Worm (Caenorhabditis elegans) whole organism, L2 larva: ENCODE results near the gene sri-4.

Experiments used
- C34F6.9 ChIP-seq: fragments of 150-350 bp; optimal IDR thresholded peaks from 2 replicates; lab custom pipeline; 2014; ENCODE audit warnings: missing biosample characterization, missing genetic modification characterization
- F13H6.1 ChIP-seq: sonication (generic microtip); optimal IDR thresholded peaks from 2 replicates; lab custom pipeline; 2016; ENCODE audit warnings: missing genetic modification characterization, missing compliant biosample characterization
- Y55F3AM.14 ChIP-seq: fragments of 200-800 bp; sonication (Bioruptor generic); optimal IDR thresholded peaks from 2 replicates; lab custom pipeline; 2018; ENCODE audit warnings: mild to moderate bottlenecking, missing genetic modification characterization, missing compliant biosample characterization
- ZK546.5 ChIP-seq: sonication (generic microtip); optimal IDR thresholded peaks from 2 replicates; lab custom pipeline; 2017; ENCODE audit warnings: missing biosample characterization, missing genetic modification characterization
- alr-1 ChIP-seq: fragments of 150-350 bp; optimal IDR thresholded peaks from 2 replicates; lab custom pipeline; 2014; ENCODE audit warnings: missing biosample characterization, missing genetic modification characterization
- aly-2 ChIP-seq: fragments of 150-350 bp; optimal IDR thresholded peaks from 2 replicates; lab custom pipeline; 2014; ENCODE audit warnings: missing biosample characterization, missing genetic modification characterization
- ama-1 ChIP-seq: fragments of 150-350 bp; optimal IDR thresholded peaks from 2 replicates; lab custom pipeline; 2018; ENCODE audit warnings: inconsistent platforms
- blmp-1 ChIP-seq: sonication (generic microtip); optimal IDR thresholded peaks from 2 replicates; lab custom pipeline; 2017; ENCODE audit warnings: missing genetic modification characterization, mild to moderate bottlenecking, missing compliant biosample characterization, antibody characterized with exemption, moderate library complexity; ENCODE audit not compliant: insufficient read depth
- ceh-16 ChIP-seq: fragments of 150-350 bp; optimal IDR thresholded peaks from 2 replicates; lab custom pipeline; 2014; ENCODE audit warnings: missing biosample characterization, missing genetic modification characterization
- ceh-82 ChIP-seq: fragments of 150-350 bp; optimal IDR thresholded peaks from 2 replicates; lab custom pipeline; 2014; ENCODE audit warnings: missing biosample characterization, missing genetic modification characterization
- crh-2 ChIP-seq: sonication (generic microtip); optimal IDR thresholded peaks from 2 replicates; lab custom pipeline; 2017; ENCODE audit warnings: missing biosample characterization, missing genetic modification characterization
- dmd-4 ChIP-seq: sonication (generic microtip); optimal IDR thresholded peaks from 2 replicates; lab custom pipeline; 2017; ENCODE audit warnings: missing biosample characterization, missing genetic modification characterization
- egl-27 ChIP-seq: sonication (generic microtip); optimal IDR thresholded peaks from 3 replicates; lab custom pipeline; 2017; ENCODE audit warnings: missing biosample characterization, missing genetic modification reagents, missing genetic modification characterization
- elt-1 ChIP-seq: fragments of 150-350 bp; optimal IDR thresholded peaks from 2 replicates; lab custom pipeline; 2014; ENCODE audit warnings: missing biosample characterization, missing genetic modification characterization
- elt-3 ChIP-seq: sonication (generic microtip); optimal IDR thresholded peaks from 2 replicates; lab custom pipeline; 2017; ENCODE audit warnings: missing biosample characterization, missing genetic modification characterization
- fos-1 ChIP-seq: fragments of 150-350 bp; optimal IDR thresholded peaks from 2 replicates; lab custom pipeline; 2014; ENCODE audit warnings: missing biosample characterization, missing genetic modification characterization
- gmeb-1 ChIP-seq: fragments of 150-350 bp; optimal IDR thresholded peaks from 2 replicates; lab custom pipeline; 2014; ENCODE audit warnings: missing biosample characterization, missing genetic modification characterization
- lin-11 ChIP-seq: fragments of 150-350 bp; sonication (generic microtip); optimal IDR thresholded peaks from 2 replicates; lab custom pipeline; 2014; ENCODE audit warnings: missing biosample characterization, missing genetic modification characterization, inconsistent platforms, mixed read lengths
- lin-13 ChIP-seq: fragments of 150-350 bp; optimal IDR thresholded peaks from 2 replicates; lab custom pipeline; 2014; ENCODE audit warnings: missing biosample characterization, missing genetic modification reagents, missing genetic modification characterization
- lin-39 ChIP-seq: fragments of 150-350 bp; optimal IDR thresholded peaks from 2 replicates; lab custom pipeline; 2014; ENCODE audit warnings: missing biosample characterization, missing genetic modification reagents, missing genetic modification characterization
- lsy-2 ChIP-seq, 2 experiments: fragments of 150-350 bp in 1 of 2; sonication (generic microtip) in 1 of 2; optimal IDR thresholded peaks; 2 replicates each; lab custom pipeline; 2014 to 2017; ENCODE audit warnings: missing biosample characterization in 2 of 2, missing genetic modification characterization in 2 of 2
- mab-5 ChIP-seq: fragments of 150-350 bp; optimal IDR thresholded peaks from 2 replicates; lab custom pipeline; 2014; ENCODE audit warnings: missing biosample characterization, missing genetic modification characterization
- mbf-1 ChIP-seq: sonication (generic microtip); optimal IDR thresholded peaks from 2 replicates; lab custom pipeline; 2017; ENCODE audit warnings: missing biosample characterization, missing genetic modification characterization
- nhr-10 ChIP-seq: sonication (generic microtip); optimal IDR thresholded peaks from 2 replicates; lab custom pipeline; 2017; ENCODE audit warnings: missing biosample characterization, missing genetic modification characterization
- nhr-11 ChIP-seq: fragments of 150-350 bp; optimal IDR thresholded peaks from 2 replicates; lab custom pipeline; 2014; ENCODE audit warnings: missing biosample characterization, missing genetic modification characterization
- nhr-12 ChIP-seq: fragments of 150-350 bp; optimal IDR thresholded peaks from 2 replicates; lab custom pipeline; 2014; ENCODE audit warnings: missing biosample characterization, missing genetic modification characterization
- nhr-129 ChIP-seq: fragments of 150-350 bp; optimal IDR thresholded peaks from 2 replicates; lab custom pipeline; 2014; ENCODE audit warnings: missing biosample characterization, missing genetic modification characterization
- nhr-21 ChIP-seq: fragments of 150-350 bp; optimal IDR thresholded peaks from 2 replicates; lab custom pipeline; 2014; ENCODE audit warnings: missing biosample characterization, missing genetic modification characterization
- nhr-23 ChIP-seq: fragments of 150-350 bp; optimal IDR thresholded peaks from 2 replicates; lab custom pipeline; 2014; ENCODE audit warnings: missing biosample characterization, missing genetic modification reagents, missing genetic modification characterization
- nhr-237 ChIP-seq: fragments of 150-350 bp; optimal IDR thresholded peaks from 2 replicates; lab custom pipeline; 2014; ENCODE audit warnings: missing biosample characterization, missing genetic modification characterization
- nhr-25 ChIP-seq: fragments of 150-350 bp; sonication (generic microtip); optimal IDR thresholded peaks from 3 replicates; lab custom pipeline; 2014; ENCODE audit warnings: missing biosample characterization, missing genetic modification characterization
- nhr-6 ChIP-seq: fragments of 150-350 bp; optimal IDR thresholded peaks from 2 replicates; lab custom pipeline; 2014; ENCODE audit warnings: missing biosample characterization, missing genetic modification characterization
- nhr-77 ChIP-seq: fragments of 150-350 bp; optimal IDR thresholded peaks from 2 replicates; lab custom pipeline; 2014; ENCODE audit warnings: missing biosample characterization, missing genetic modification characterization
- sem-4 ChIP-seq: fragments of 150-350 bp; optimal IDR thresholded peaks from 2 replicates; lab custom pipeline; 2014; ENCODE audit warnings: missing biosample characterization, missing genetic modification reagents, missing genetic modification characterization
- skn-1 ChIP-seq: sonication (generic microtip); optimal IDR thresholded peaks from 2 replicates; lab custom pipeline; 2017; ENCODE audit warnings: missing biosample characterization, missing genetic modification characterization
- sma-3 ChIP-seq: sonication (generic microtip); optimal IDR thresholded peaks from 2 replicates; lab custom pipeline; 2016; ENCODE audit warnings: missing genetic modification reagents, missing genetic modification characterization, missing compliant biosample characterization
- sma-9 ChIP-seq, 2 experiments: fragments of 150-350 bp in 1 of 2; sonication (generic microtip) in 1 of 2; optimal IDR thresholded peaks; 2 replicates each; lab custom pipeline; 2014 to 2016; ENCODE audit warnings: missing genetic modification characterization in 2 of 2, mild to moderate bottlenecking in 1 of 2, missing biosample characterization in 1 of 2, missing compliant biosample characterization in 1 of 2, missing genetic modification reagents in 1 of 2, moderate library complexity in 1 of 2
- snpc-4 ChIP-seq: fragments of 150-350 bp; optimal IDR thresholded peaks from 2 replicates; lab custom pipeline; 2014; ENCODE audit warnings: missing biosample characterization, missing genetic modification characterization
- unc-39 ChIP-seq: fragments of 150-350 bp; optimal IDR thresholded peaks from 2 replicates; lab custom pipeline; 2014; ENCODE audit warnings: missing biosample characterization, missing genetic modification characterization
- unc-55 ChIP-seq: fragments of 150-350 bp; sonication (generic microtip); optimal IDR thresholded peaks from 3 replicates; lab custom pipeline; 2014; ENCODE audit warnings: missing biosample characterization, missing genetic modification reagents, missing genetic modification characterization
- unc-62 ChIP-seq: fragments of 150-350 bp; optimal IDR thresholded peaks from 2 replicates; lab custom pipeline; 2014; ENCODE audit warnings: missing biosample characterization, missing genetic modification reagents, missing genetic modification characterization
- zag-1 ChIP-seq: fragments of 150-350 bp; optimal IDR thresholded peaks from 2 replicates; lab custom pipeline; 2014; ENCODE audit warnings: missing biosample characterization, missing genetic modification characterization
- ztf-1 ChIP-seq: fragments of 200-800 bp; sonication (Bioruptor generic); conservative IDR thresholded peaks from 2 replicates; pipeline ENCODE4 v1.3.6; 2022; ENCODE audit warnings: missing genetic modification characterization, missing compliant biosample characterization
- ztf-4 ChIP-seq: fragments of 150-350 bp; optimal IDR thresholded peaks from 2 replicates; lab custom pipeline; 2014; ENCODE audit warnings: missing biosample characterization, missing genetic modification characterization

Gene sri-4

ce11 chrV:774341-774740 lies 26.2 kb downstream of the sri-4 start:
- TF ChIP-seq nhr-11 (tag; lab: Kevin White, UChicago) (no peak), elt-3 (no peak), nhr-10 (no peak), sma-3 (GFP tag; lab: Kevin White, UChicago) (no peak), gmeb-1 (tag; lab: Kevin White, UChicago) (no peak), lin-13 (GFP tag; lab: Kevin White, UChicago) (no peak), mbf-1 (no peak), snpc-4 (tag; lab: Kevin White, UChicago) (no peak), zag-1 (no peak), F13H6.1 (tag; lab: Kevin White, UChicago) (no peak), fos-1 (tag; lab: Kevin White, UChicago) (no peak), nhr-23 (no peak), alr-1 (tag; lab: Kevin White, UChicago) (no peak), unc-55 (GFP tag; lab: Kevin White, UChicago) (no peak), lin-39 (tag; lab: Kevin White, UChicago) (no peak), ama-1 (no peak), blmp-1 (tag; lab: Kevin White, UChicago) (no peak), ceh-82 (tag; lab: Kevin White, UChicago) (no peak), lin-11 (tag; lab: Kevin White, UChicago) (no peak), nhr-6 (no peak)

ce11 chrV:774875-775359 lies 26.8 kb downstream of the sri-4 start, which contains the start of gene srbc-58:
srbc-58 (plus strand) TSS chrV:774995.
- TF ChIP-seq ceh-16 (tag; lab: Kevin White, UChicago) (no peak), nhr-21 (no peak), lin-11 (tag; lab: Kevin White, UChicago) (no peak), elt-3 (no peak), elt-1 (tag; lab: Kevin White, UChicago) (no peak), ztf-4 (tag; lab: Kevin White, UChicago) (peak; percentile 41), Y55F3AM.14 (GFP tag; lab: Kevin White, UChicago) (no peak), nhr-77 (no peak), nhr-10 (no peak), gmeb-1 (tag; lab: Kevin White, UChicago) (peak; percentile 23), nhr-237 (no peak), sem-4 (tag; lab: Kevin White, UChicago) (no peak), skn-1 (tag; lab: Kevin White, UChicago) (no peak), F13H6.1 (tag; lab: Kevin White, UChicago) (peak; percentile 3), mbf-1 (no peak), snpc-4 (tag; lab: Kevin White, UChicago) (no peak), dmd-4 (no peak), unc-39 (tag; lab: Kevin White, UChicago) (no peak), unc-62 (GFP tag; lab: Kevin White, UChicago) (no peak), C34F6.9 (tag; lab: Kevin White, UChicago) (peak; percentile 29), sma-9 (GFP tag; optimal IDR thresholded peaks at IDR 0.05; lab: Kevin White, UChicago) (no peak), sma-9 (tag; optimal IDR thresholded peaks at IDR 0.05; lab: Kevin White, UChicago) (no peak), mab-5 (no peak), alr-1 (tag; lab: Kevin White, UChicago) (no peak), egl-27 (tag; lab: Kevin White, UChicago) (no peak), nhr-129 (tag; lab: Kevin White, UChicago) (peak; percentile 16), nhr-11 (tag; lab: Kevin White, UChicago) (no peak), nhr-23 (no peak), nhr-25 (no peak), unc-55 (GFP tag; lab: Kevin White, UChicago) (peak; percentile 34), ZK546.5 (tag; lab: Kevin White, UChicago) (no peak), nhr-12 (no peak), crh-2 (tag; lab: Kevin White, UChicago) (peak; percentile 27), ceh-82 (tag; lab: Kevin White, UChicago) (no peak), ztf-1 (GFP tag; lab: Robert Waterston, UW) (no peak), lin-13 (GFP tag; lab: Kevin White, UChicago) (peak; percentile 9), ama-1 (peak; percentile 70), lsy-2 (tag; optimal IDR thresholded peaks at IDR 0.05; lab: Kevin White, UChicago) (peak in 1 of 2 experiments; percentile 13), sma-3 (GFP tag; lab: Kevin White, UChicago) (no peak), aly-2 (tag; lab: Kevin White, UChicago) (no peak)
